Worm (Caenorhabditis elegans): ENCODE results near the gene dhs-28.
"Not testable (repeated sequence)": the region's sequence is repeated elsewhere in the genome, so short reads cannot be mapped to it uniquely, and the experiment has no call there.

The dhs-28 gene

DNA sequence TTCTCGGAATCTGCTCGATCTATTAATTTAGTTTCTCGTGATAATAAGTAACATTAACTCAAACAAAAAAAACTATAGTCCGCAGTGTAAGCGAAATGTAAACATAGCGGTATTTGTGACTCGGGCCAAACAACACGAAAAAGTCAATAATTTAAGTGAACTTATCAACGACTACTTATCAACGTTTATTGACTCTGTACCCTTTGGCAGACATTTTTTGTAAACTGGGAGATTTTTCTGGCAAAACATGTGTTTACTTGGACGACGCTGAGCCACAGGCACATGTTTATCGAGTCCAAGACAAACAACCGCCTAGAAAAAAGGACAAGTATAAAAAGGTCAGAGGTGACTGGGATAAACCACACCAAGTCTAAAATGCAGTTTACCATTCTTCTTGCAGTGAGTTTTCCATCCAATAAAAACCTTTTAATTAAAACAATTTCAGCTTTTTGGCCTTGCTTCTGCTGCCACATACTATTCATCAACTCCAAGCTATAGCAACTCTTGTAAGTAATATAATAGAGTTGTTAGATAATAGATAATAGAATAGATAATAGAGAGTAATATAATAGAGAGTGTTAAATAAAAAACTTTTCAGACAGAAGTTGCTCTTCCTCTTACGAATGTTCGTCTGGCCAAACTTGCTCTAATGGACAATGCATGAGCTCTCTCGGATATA lies 26.3 kb downstream of the dhs-28 start, which contains the start of gene C53B7.3:
TSS of gene C53B7.3 (plus strand) at position 362 of the 679 bp plus-strand sequence.
- TF ChIP-seq W03F9.2 (tag; optimal IDR thresholded peaks at IDR 0.05): no peak
- no peak for TF ChIP-seq dao-5 (tag; optimal IDR thresholded peaks at IDR 0.05)
- TF ChIP-seq him-1 (tag; optimal IDR thresholded peaks at IDR 0.05): no peak

DNA sequence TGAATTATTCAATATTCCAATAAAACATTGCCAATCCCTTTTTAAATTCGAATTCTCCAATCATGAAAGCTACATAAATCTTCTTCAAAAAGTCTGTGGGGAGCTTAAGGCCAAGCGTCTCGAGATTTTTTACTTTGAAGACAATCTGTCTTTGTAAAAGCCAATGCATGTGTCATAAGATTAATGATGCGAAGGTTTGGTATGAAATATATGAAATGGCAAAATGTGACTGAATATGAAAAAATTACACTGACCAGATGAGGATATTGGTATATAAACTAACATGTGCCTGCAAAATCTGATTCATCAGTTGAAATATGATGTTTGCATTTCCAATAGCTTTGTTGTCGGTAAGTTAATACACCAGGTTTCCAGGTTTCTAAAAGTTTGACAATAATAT lies 27.7 kb downstream of the dhs-28 start, which contains the start of gene C53B7.2:
TSS of gene C53B7.2 (plus strand) at position 301 of the 400 bp plus-strand sequence.
- no peak for TF ChIP-seq him-1 (tag; optimal IDR thresholded peaks at IDR 0.05)
- no peak for TF ChIP-seq dao-5 (tag; optimal IDR thresholded peaks at IDR 0.05)
- TF ChIP-seq W03F9.2 (tag; optimal IDR thresholded peaks at IDR 0.05): no peak

DNA sequence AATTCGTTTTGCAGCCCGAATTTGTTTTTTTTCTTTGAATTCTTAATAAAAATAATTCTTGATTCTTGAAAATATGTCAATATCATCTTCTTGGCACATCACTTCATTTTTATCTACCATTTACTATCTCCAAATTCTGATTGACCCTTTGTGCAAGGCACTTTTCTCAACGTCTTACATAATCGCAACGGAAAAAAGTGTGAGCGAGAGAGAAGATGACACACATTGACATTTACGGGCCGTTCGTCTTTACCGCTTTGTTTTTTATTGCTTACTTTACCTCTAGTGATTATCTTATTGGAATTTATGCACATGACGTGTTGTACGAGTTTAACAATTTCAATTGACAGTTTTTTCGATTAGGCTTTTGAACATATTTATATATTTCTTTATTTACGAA lies 30.4 kb downstream of the dhs-28 start:
- TF ChIP-seq him-1 (tag; optimal IDR thresholded peaks at IDR 0.05) (no peak), dao-5 (tag; optimal IDR thresholded peaks at IDR 0.05) (no peak), W03F9.2 (tag; optimal IDR thresholded peaks at IDR 0.05) (no peak)

DNA sequence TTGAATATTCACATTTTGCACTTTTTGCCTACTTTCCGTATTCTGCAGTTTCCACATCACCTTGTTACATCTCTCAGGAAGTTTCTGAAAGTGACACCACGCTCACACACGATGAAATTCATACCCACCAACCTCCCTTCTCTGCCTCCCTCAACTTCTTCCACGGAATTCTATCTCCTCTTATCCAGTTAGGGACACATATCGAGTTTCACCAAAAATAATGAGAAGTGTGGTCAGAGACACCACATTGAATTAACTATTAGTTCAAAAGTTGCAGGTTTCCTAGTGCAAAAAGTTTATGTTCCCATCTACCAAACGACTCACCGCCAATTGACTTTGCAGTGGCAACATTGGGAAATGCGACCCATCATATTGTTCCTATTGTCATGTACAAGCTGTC lies 32.2 kb downstream of the dhs-28 start:
- no peak for TF ChIP-seq W03F9.2 (tag; optimal IDR thresholded peaks at IDR 0.05)
- no peak for TF ChIP-seq dao-5 (tag; optimal IDR thresholded peaks at IDR 0.05)

DNA sequence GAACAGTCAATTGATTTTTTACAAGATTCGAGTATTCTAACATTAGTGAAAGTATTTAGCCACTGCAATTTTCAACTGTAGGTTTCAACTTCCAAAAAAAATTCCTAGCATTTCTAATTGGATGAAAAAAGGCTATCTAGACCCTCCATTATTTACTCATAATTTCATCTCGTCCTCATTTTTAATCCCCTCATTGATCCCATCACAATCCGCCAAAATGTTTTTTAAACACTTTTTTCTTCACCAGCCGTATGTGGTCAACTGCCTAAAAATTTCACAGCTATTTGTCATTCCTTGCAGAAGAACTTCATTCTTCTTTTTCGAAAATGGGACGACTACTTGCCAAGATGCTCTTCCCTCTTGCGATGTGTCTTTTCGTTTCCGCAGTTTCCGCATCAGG lies 35.1 kb downstream of the dhs-28 start, which contains the start of gene rig-3:
TSS of gene rig-3 (plus strand) at position 301 of the 400 bp plus-strand sequence.
- no peak for TF ChIP-seq him-1 (tag; optimal IDR thresholded peaks at IDR 0.05)
- TF ChIP-seq dao-5 (tag; optimal IDR thresholded peaks at IDR 0.05): no peak
- TF ChIP-seq W03F9.2 (tag; optimal IDR thresholded peaks at IDR 0.05): no peak

DNA sequence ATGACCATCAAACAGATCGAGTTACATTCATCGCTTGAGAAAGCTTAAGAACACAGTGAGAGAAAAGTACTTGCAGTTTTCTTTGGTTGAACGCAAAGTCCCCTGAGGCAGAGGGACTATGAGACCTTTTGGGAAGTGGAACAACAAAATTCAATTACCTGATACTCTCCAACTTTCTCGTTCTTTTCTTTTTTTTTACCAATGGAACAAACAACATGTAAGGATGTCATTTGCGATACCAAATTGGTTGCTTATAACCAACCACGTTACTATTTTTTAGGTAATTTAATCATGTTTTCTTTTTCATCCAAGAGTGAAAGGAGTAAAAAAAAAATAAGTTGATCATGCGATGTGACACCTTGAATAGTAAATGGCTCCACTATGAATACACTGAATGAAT lies 38.6 kb downstream of the dhs-28 start:
- TF ChIP-seq him-1 (tag; optimal IDR thresholded peaks at IDR 0.05) (no peak), W03F9.2 (tag; optimal IDR thresholded peaks at IDR 0.05) (no peak), dao-5 (tag; optimal IDR thresholded peaks at IDR 0.05) (no peak)

DNA sequence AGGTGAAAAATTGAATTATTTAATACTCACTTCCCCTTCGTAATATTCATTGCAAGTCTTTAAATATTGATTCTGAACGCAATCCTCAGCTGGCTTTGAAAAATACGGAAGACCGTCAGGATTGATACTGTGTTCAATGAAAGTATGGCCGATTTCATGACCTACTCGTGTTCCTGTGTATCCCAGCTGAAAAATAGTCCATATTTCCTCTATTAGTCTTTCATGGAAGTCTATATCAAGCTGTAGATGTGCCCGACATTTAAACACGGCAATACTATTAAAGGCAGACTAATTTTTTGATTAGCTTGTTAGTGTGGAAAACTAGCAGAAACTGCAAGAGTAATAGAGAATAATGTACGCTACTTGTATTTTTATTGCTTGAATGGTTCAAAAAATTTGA lies 43.3 kb downstream of the dhs-28 start:
- TF ChIP-seq dao-5 (tag; optimal IDR thresholded peaks at IDR 0.05) (no peak), him-1 (tag; optimal IDR thresholded peaks at IDR 0.05) (no peak), W03F9.2 (tag; optimal IDR thresholded peaks at IDR 0.05) (no peak)

DNA sequence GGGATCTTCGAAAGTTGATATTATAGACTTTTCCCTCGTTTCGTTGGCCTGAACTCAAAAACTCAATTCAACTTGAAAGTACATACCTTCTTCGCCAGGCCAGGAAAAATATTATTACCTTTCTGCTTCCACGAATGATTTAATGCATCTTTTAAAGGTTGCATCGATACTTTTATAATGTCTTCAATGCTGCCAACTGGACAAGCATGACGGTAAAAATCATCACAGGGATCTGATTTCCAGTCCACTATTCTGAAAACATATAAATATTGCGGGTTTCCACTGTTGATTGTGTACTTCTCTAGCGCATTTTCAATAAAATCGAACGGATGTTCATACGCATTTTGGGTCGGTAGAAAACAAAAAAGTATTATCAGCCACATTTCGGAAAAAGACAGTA lies 44.8 kb downstream of the dhs-28 start, which contains the start of gene nep-4:
TSS of gene nep-4 (minus strand) at position 393 of the 400 bp plus-strand sequence.
- no peak for TF ChIP-seq dao-5 (tag; optimal IDR thresholded peaks at IDR 0.05)
- TF ChIP-seq him-1 (tag; optimal IDR thresholded peaks at IDR 0.05): no peak

DNA sequence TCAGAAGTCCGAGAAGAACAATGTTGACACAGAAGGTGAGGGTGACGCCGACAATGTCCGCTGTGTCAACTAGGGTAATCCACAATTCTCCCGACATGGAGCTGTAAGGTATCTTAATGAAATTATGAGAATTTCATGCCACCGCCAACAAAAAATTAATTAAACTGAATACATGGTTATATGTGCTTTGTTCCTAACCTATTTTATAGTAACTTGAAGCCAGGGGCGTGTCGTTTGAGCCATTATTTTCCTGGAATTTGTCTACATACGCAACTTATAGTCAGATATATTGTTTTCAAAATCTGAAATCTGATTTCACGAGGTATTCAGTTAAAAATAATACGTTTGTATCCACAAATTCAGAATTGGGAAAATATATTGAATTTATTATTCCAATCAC lies 47.6 kb downstream of the dhs-28 start, which contains the start of gene odr-10:
TSS of gene odr-10 (minus strand) at position 101 of the 400 bp plus-strand sequence.
- TF ChIP-seq W03F9.2 (tag; optimal IDR thresholded peaks at IDR 0.05): no peak
- TF ChIP-seq dao-5 (tag; optimal IDR thresholded peaks at IDR 0.05): no peak

DNA sequence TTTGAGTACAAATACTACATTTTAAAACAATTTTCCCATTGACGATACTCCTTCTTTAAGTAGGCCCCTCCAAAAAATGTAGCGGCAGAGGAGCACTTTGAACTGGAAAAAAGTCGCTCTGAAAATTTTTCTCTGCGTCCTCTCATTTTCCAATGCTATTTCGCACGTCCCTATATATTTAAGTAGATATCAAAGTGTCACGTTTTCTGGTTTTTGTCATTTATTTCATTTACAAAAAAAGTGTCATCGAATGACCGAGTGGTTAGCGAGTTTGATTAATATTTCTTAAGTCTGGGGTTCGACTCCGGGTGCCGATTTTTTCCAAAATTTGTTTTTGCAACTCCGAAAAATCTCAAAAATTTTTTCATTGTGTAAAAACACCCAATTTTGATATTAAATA lies 48.7 kb downstream of the dhs-28 start:
- TF ChIP-seq him-1 (tag; optimal IDR thresholded peaks at IDR 0.05): no peak
- TF ChIP-seq W03F9.2 (tag; optimal IDR thresholded peaks at IDR 0.05): no peak
- no peak for TF ChIP-seq dao-5 (tag; optimal IDR thresholded peaks at IDR 0.05)

DNA sequence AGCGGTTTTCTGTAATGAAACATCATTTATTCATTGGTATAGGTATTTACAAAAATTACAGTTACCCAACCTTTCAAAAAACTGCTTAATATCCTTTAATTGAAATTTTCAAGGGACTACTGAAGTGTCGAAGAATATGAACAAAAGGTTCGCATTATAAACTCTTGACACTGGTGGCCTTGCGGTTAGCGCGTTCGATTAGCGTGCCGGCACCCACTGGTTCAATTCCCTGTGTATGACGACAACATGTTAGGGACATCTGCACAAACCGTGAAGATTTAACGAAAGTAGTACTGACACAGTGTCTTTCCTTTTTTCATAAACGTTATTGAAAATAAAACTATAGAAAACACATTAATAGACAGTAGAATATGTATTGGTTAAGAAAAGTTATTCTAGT lies 49.5 kb downstream of the dhs-28 start:
- TF ChIP-seq dao-5 (tag; optimal IDR thresholded peaks at IDR 0.05): peak; percentile 85
- no peak for TF ChIP-seq him-1 (tag; optimal IDR thresholded peaks at IDR 0.05)
- peak; percentile 47 for TF ChIP-seq W03F9.2 (tag; optimal IDR thresholded peaks at IDR 0.05)

DNA sequence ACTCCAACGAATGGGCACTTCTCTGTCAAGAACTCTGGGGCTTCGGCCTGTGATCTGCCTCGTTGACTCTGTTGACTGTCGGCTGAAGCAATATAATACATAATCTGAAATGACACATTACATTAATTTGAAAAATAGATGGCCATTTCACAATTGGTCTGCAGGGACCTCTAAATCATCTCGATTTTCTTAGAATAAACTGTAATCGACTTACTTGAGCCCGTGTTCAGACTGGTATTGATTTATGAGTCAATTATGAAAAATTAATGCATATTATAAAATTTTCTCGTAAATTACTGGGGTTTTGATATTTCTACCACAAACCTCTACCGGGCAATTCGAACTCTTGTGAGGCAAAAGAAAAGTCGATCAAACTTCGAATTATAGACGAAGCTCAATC lies 50.4 kb downstream of the dhs-28 start, which contains the start of gene C53B7.6:
TSS of gene C53B7.6 (minus strand) at position 101 of the 400 bp plus-strand sequence.
- not testable (repeated sequence) for TF ChIP-seq him-1, W03F9.2, dao-5 (tag; optimal IDR thresholded peaks at IDR 0.05)

Measured in whole organism, L4/young adult.